Worm (Caenorhabditis elegans) whole organism, midembryonic: ENCODE measurements around the gene srh-195.

Source experiments
- T22C8.4 ChIP-seq: fragments of 200-800 bp; sonication (Bioruptor generic); IDR thresholded peaks from 2 replicates; pipeline ENCODE4 v1.3.6; 2022; ENCODE audit warnings: missing genetic modification characterization, missing compliant biosample characterization
- cog-1 ChIP-seq: sonication (generic microtip); optimal IDR thresholded peaks from 2 replicates; lab custom pipeline; 2016; ENCODE audit warnings: missing genetic modification characterization, missing compliant biosample characterization
- flt-1 ChIP-seq: fragments of 200-800 bp; sonication (Bioruptor generic); IDR thresholded peaks from 2 replicates; pipeline ENCODE4 v1.3.6; 2022; ENCODE audit warnings: missing genetic modification characterization, missing compliant biosample characterization
- klf-2 ChIP-seq: fragments of 200-800 bp; sonication (Bioruptor generic); conservative IDR thresholded peaks from 2 replicates; pipeline ENCODE4 v1.3.6; 2022; ENCODE audit warnings: missing genetic modification reagents, missing genetic modification characterization, missing compliant biosample characterization
- med-1 ChIP-seq: sonication (generic microtip); optimal IDR thresholded peaks from 2 replicates; lab custom pipeline; 2017; ENCODE audit warnings: missing genetic modification characterization, mild to moderate bottlenecking, missing compliant biosample characterization, antibody characterized with exemption, missing genetic modification reagents; ENCODE audit not compliant: insufficient read depth
- ref-1 ChIP-seq: fragments of 200-800 bp; sonication (Bioruptor generic); conservative IDR thresholded peaks from 2 replicates; pipeline ENCODE4 v1.3.6; 2022; ENCODE audit warnings: missing genetic modification reagents, missing genetic modification characterization, missing compliant biosample characterization
- tab-1 ChIP-seq: fragments of 200-800 bp; sonication (Bioruptor generic); IDR thresholded peaks from 2 replicates; pipeline ENCODE4 v1.3.6; 2022; ENCODE audit warnings: missing genetic modification characterization, missing compliant biosample characterization
- ztf-23 ChIP-seq: fragments of 200-800 bp; sonication (Bioruptor generic); IDR thresholded peaks from 2 replicates; pipeline ENCODE4 v1.3.6; 2022; ENCODE audit warnings: missing genetic modification reagents, missing genetic modification characterization, missing compliant biosample characterization

DNA sequence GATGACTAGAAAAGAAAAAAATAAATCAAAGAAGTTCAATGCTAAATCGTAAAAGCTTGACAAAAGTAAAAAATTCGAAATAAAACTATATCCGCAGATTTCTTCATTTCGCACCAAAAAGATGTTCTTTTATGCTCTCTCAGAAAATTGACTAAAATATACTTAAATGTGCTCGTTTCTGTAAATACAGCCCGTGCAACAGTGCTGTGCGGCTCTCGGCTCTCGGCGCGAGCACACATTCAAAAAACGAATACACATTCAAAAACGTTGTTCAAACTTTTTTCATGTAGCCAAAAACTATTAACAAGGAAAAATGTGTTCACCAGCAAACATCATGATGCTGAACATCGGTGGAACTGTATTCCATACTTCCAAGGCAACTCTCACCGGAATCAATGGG is 24.1 kb upstream of the srh-195 start, which contains the start of gene C40A11.3:
- no peak for TF ChIP-seq ref-1 (GFP tag; lab: Robert Waterston, UW)
- TF ChIP-seq flt-1 (GFP tag; lab: Robert Waterston, UW) = no peak
- TF ChIP-seq cog-1 (tag; lab: Kevin White, UChicago) = no peak
- TF ChIP-seq klf-2 = no peak
- no peak for TF ChIP-seq med-1 (GFP tag; lab: Kevin White, UChicago)
- no peak for TF ChIP-seq T22C8.4
- no peak for TF ChIP-seq tab-1 (GFP tag; lab: Robert Waterston, UW)
- TF ChIP-seq ztf-23 = no peak
